Fruit fly (Drosophila melanogaster): ENCODE measurements around the gene eIF5B.

The eIF5B gene

DNA sequence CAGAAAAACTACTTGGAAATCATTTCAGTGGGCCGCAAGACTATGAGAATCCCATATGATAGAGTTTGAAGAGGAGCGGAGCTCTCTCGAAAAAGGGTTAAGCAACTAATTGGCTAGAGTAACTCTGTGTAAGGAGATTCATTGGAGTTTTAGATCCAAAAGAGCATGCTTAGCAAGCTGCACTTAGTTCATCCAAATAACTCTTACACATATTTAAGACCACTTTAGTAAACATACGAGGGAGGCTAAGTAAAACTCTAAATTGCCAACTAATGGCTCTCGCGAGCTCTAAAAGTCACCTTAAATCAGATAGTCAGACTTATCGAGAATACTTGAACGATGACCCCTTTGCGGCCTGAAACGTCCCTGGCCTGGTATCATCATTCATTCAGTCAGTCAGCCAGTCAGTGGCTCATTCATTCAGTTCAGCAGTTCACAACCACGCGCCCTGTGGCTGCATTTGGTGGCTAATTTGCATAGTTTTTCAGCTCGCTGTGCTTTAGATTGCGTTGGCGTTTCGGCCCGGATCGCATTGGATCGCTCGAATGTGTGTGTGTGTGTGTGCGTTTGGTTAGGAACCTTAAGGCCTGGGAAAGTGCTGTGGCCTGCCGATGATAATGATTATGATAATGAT lies 5.7 kb downstream of the eIF5B start (continued):
- TF ChIP-seq Gug (GFP tag; IDR thresholded peaks at IDR 0.05) (peak; percentile 45; the same call in 1 of the 4 replicates), knrl (GFP tag; IDR thresholded peaks at IDR 0.05; ENCODE audit: partially characterized antibody) (peak; percentile 56; the same call in 2 of the 3 replicates), CG7372 (GFP tag; IDR thresholded peaks at IDR 0.05) (peak; percentile 34; the same call in 1 of the 2 replicates), CG33557 (GFP tag; optimal IDR thresholded peaks at IDR 0.05) (no peak), sna (GFP tag; IDR thresholded peaks at IDR 0.05; ENCODE audit: partially characterized antibody) (no peak), slou (GFP tag; optimal IDR thresholded peaks at IDR 0.05) (no peak), Dad (GFP tag; optimal IDR thresholded peaks at IDR 0.05) (no peak), dysf (GFP tag; IDR thresholded peaks at IDR 0.05) (peak; percentile 73), lbe (GFP tag; optimal IDR thresholded peaks at IDR 0.05) (no peak), Atf3 (GFP tag; optimal IDR thresholded peaks at IDR 0.05) (no peak), CG2678 (tag; optimal IDR thresholded peaks at IDR 0.05) (peak; percentile 57), fd96Cb (tag; optimal IDR thresholded peaks at IDR 0.05) (peak; percentile 24), ERR (GFP tag; optimal IDR thresholded peaks at IDR 0.05) (no peak), wek (GFP tag; optimal IDR thresholded peaks at IDR 0.05) (no peak), NFAT (GFP tag; IDR thresholded peaks at IDR 0.05) (no peak), Side (GFP tag; optimal IDR thresholded peaks at IDR 0.05) (no peak), Rx (GFP tag; IDR thresholded peaks at IDR 0.05) (peak; percentile 19; the same call in 1 of the 2 replicates), odd (GFP tag; optimal IDR thresholded peaks at IDR 0.05) (no peak), CG11093 (GFP tag; IDR thresholded peaks at IDR 0.05) (peak; percentile 56; the same call in 2 of the 3 replicates), CG2889 (GFP tag; IDR thresholded peaks at IDR 0.05) (no peak), Hr51 (GFP tag; optimal IDR thresholded peaks at IDR 0.05) (peak in 1 of 2 experiments; percentile 27), BtbVII (GFP tag; optimal IDR thresholded peaks at IDR 0.05) (no peak), CG32767 (GFP tag; IDR thresholded peaks at IDR 0.05) (no peak), CG7987 (GFP tag; optimal IDR thresholded peaks at IDR 0.05) (peak; percentile 70), CG17385 (GFP tag; optimal IDR thresholded peaks at IDR 0.05) (no peak), Tbp (GFP tag; optimal IDR thresholded peaks at IDR 0.05) (no peak), Awh (GFP tag; IDR thresholded peaks at IDR 0.05) (peak; percentile 29; the same call in 1 of the 2 replicates), CG32772 (GFP tag; IDR thresholded peaks at IDR 0.05) (0 out of 2 replicates have a peak, but pooled peaks have one; percentile 41), Hr3 (GFP tag; optimal IDR thresholded peaks at IDR 0.05) (no peak), cato (GFP tag; optimal IDR thresholded peaks at IDR 0.05; ENCODE audit: borderline replicate concordance) (no peak), chif (GFP tag; optimal IDR thresholded peaks at IDR 0.05) (peak in 1 of 2 experiments; percentile 4), inv (GFP tag; IDR thresholded peaks at IDR 0.05; ENCODE audit: partially characterized antibody) (peak; percentile 11; the same call in 1 of the 2 replicates), trem (tag; optimal IDR thresholded peaks at IDR 0.05) (no peak), CG10565 (GFP tag; optimal IDR thresholded peaks at IDR 0.05) (no peak), CG17612 (GFP tag; IDR thresholded peaks at IDR 0.05) (no peak), CG17186 (GFP tag; optimal IDR thresholded peaks at IDR 0.05) (no peak), CG13287 (GFP tag; IDR thresholded peaks at IDR 0.05; ENCODE audit: partially characterized antibody) (no peak), CG3407 (GFP tag; optimal IDR thresholded peaks at IDR 0.05) (no peak), HLHmδ (GFP tag; optimal IDR thresholded peaks at IDR 0.05) (no peak), ssp (GFP tag; IDR thresholded peaks at IDR 0.05) (peak; percentile 53), CG4424 (GFP tag; optimal IDR thresholded peaks at IDR 0.05) (no peak), CG2116 (GFP tag; optimal IDR thresholded peaks at IDR 0.05) (no peak), CG7271 (tag; optimal IDR thresholded peaks at IDR 0.05) (no peak), CG13296 (GFP tag; optimal IDR thresholded peaks at IDR 0.05) (no peak), CG18262 (tag; optimal IDR thresholded peaks at IDR 0.05) (peak; percentile 13), Lim3 (GFP tag; IDR thresholded peaks at IDR 0.05) (no peak), H2.0 (GFP tag; IDR thresholded peaks at IDR 0.05) (peak; percentile 22; the same call in 1 of the 2 replicates), btn (GFP tag; optimal IDR thresholded peaks at IDR 0.05) (no peak), CG4730 (GFP tag; IDR thresholded peaks at IDR 0.05) (peak; percentile 42; the same call in 1 of the 2 replicates), CG6272 (GFP tag; IDR thresholded peaks at IDR 0.05) (0 out of 2 replicates have a peak, but pooled peaks have one; percentile 10)
